Fruit fly (Drosophila melanogaster): Measurements from ENCODE around the gene crq.

DNA sequence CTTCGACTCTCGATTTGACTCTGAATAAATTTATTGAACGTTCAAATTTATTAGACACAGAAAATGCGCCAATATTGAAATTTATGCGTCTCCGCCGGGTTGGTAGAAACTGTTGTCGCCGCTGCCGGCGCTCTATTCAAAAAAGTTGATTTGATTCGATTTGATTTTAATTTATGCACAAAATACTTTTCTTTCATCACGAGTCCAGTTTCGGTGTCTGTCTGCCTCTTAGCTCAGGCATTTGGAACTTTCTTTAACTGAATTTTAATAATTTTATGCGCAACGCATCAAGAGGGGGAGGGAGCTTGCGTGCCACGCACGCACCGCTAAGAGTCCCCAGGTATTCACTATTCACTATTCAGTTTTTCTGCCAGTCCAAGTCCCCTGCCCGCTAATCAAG lies 15.3 kb downstream of the crq start:
- TF ChIP-seq pan (optimal IDR thresholded peaks at IDR 0.05) (no peak), psq (optimal IDR thresholded peaks at IDR 0.05) (no peak)
